Worm (Caenorhabditis elegans) whole organism, L4 larva: ENCODE data around the gene F44G4.3.

Source experiments
- R02D3.7 ChIP-seq: fragments of 150-350 bp; sonication (generic microtip); optimal IDR thresholded peaks from 3 replicates; lab custom pipeline; 2014; ENCODE audit warnings: missing biosample characterization, missing genetic modification characterization
- ceh-44 ChIP-seq: fragments of 200-800 bp; sonication (Bioruptor generic); IDR thresholded peaks from 2 replicates; pipeline ENCODE4 v1.3.6; 2022; ENCODE audit warnings: missing genetic modification reagents, missing genetic modification characterization, missing compliant biosample characterization
- ces-1 ChIP-seq: fragments of 150-350 bp; sonication (generic microtip); optimal IDR thresholded peaks from 4 replicates; lab custom pipeline; 2014; ENCODE audit warnings: missing biosample characterization, missing genetic modification reagents, missing genetic modification characterization
- daf-12 ChIP-seq: fragments of 150-350 bp; optimal IDR thresholded peaks from 2 replicates; lab custom pipeline; 2014; ENCODE audit warnings: missing biosample characterization, missing genetic modification reagents, missing genetic modification characterization
- fkh-10 ChIP-seq: fragments of 150-350 bp; optimal IDR thresholded peaks from 2 replicates; lab custom pipeline; 2014; ENCODE audit warnings: missing biosample characterization, missing genetic modification reagents, missing genetic modification characterization
- jun-1 ChIP-seq: fragments of 150-350 bp; optimal IDR thresholded peaks from 2 replicates; lab custom pipeline; 2014; ENCODE audit warnings: missing biosample characterization, missing genetic modification reagents, missing genetic modification characterization
- lin-13 ChIP-seq: fragments of 150-350 bp; optimal IDR thresholded peaks from 2 replicates; lab custom pipeline; 2014; ENCODE audit warnings: missing biosample characterization, missing genetic modification reagents, missing genetic modification characterization
- lsy-2 ChIP-seq, 2 experiments: fragments of 150-350 bp in 1 of 2; sonication (generic microtip) in 1 of 2; optimal IDR thresholded peaks; 2 replicates each; lab custom pipeline; 2014 to 2017; ENCODE audit warnings: missing biosample characterization in 2 of 2, missing genetic modification characterization in 2 of 2
- mep-1 ChIP-seq: fragments of 150-350 bp; sonication (generic microtip); optimal IDR thresholded peaks from 3 replicates; lab custom pipeline; 2014; ENCODE audit warnings: missing biosample characterization, missing genetic modification characterization
- nhr-76 ChIP-seq: fragments of 150-350 bp; optimal IDR thresholded peaks from 2 replicates; lab custom pipeline; 2014; ENCODE audit warnings: missing biosample characterization, missing genetic modification characterization
- pha-4 ChIP-seq, 2 experiments: fragments of 150-350 bp in 1 of 2; fragments of 200-800 bp in 1 of 2; sonication (Bioruptor generic) in 1 of 2; IDR thresholded peaks in 1 of 2; optimal IDR thresholded peaks in 1 of 2; 2 replicates each; pipeline versions ENCODE4 v1.3.6 to Lab custom; 2014 to 2022; ENCODE audit warnings: missing genetic modification characterization in 2 of 2, missing genetic modification reagents in 2 of 2, missing biosample characterization in 1 of 2, missing compliant biosample characterization in 1 of 2
- zfp-2 ChIP-seq: sonication (generic microtip); optimal IDR thresholded peaks from 2 replicates; lab custom pipeline; 2016; ENCODE audit warnings: mild to moderate bottlenecking, missing genetic modification characterization, missing compliant biosample characterization

- TF ChIP-seq jun-1 (tag; lab: Kevin White, UChicago) (no peak), mep-1 (no peak), pha-4 (GFP tag; IDR thresholded peaks at IDR 0.05; lab: Robert Waterston, UW) (no peak), pha-4 (tag; optimal IDR thresholded peaks at IDR 0.05; lab: Kevin White, UChicago) (no peak), ceh-44 (GFP tag; lab: Robert Waterston, UW) (no peak), zfp-2 (no peak), fkh-10 (no peak), lin-13 (no peak), daf-12 (tag; lab: Kevin White, UChicago) (no peak), R02D3.7 (tag; lab: Kevin White, UChicago) (no peak), nhr-76 (tag; lab: Kevin White, UChicago) (no peak), ces-1 (GFP tag; lab: Kevin White, UChicago) (no peak), lsy-2 (tag; optimal IDR thresholded peaks at IDR 0.05; lab: Kevin White, UChicago) (no peak)
Observed at ce11 chrII:9009976-9010702, 12.7 kb upstream of the F44G4.3 start.
